Fruit fly (Drosophila melanogaster): ENCODE data around the gene CG1271.
A peak's percentile ranks its signal among the peaks of the same experiment; 100 is the strongest.

CG1271 gene

dm6 chr3L:3077568-3078107, 25.3 kb downstream of the CG1271 start (continued):
- TF ChIP-seq CG5953 (GFP tag; IDR thresholded peaks at IDR 0.05) (0 out of 2 replicates have a peak, but pooled peaks have one; percentile 8), CG17912 (GFP tag; optimal IDR thresholded peaks at IDR 0.05) (peak; percentile 44), CG13424 (tag; optimal IDR thresholded peaks at IDR 0.05) (no peak), kay (GFP tag; optimal IDR thresholded peaks at IDR 0.05) (peak; percentile 45), Ravus (GFP tag; IDR thresholded peaks at IDR 0.05) (no peak), ems (GFP tag; optimal IDR thresholded peaks at IDR 0.05) (peak; percentile 22), vfl (GFP tag; optimal IDR thresholded peaks at IDR 0.05) (peak; percentile 13), CG7357 (GFP tag; IDR thresholded peaks at IDR 0.05) (no peak), CG10321 (GFP tag; IDR thresholded peaks at IDR 0.05) (peak; percentile 36; the same call in 1 of the 2 replicates), Dref (GFP tag; IDR thresholded peaks at IDR 0.05) (peak; percentile 23; the same call in 1 of the 2 replicates), GATAe (GFP tag; conservative IDR thresholded peaks at IDR 0.05) (peak; percentile 49), cg (GFP tag; optimal IDR thresholded peaks at IDR 0.05) (peak; percentile 88), CG13296 (GFP tag; optimal IDR thresholded peaks at IDR 0.05) (peak; percentile 51), CG11247 (GFP tag; IDR thresholded peaks at IDR 0.05) (peak; percentile 57), ash1 (GFP tag; optimal IDR thresholded peaks at IDR 0.05) (peak; percentile 17), Fer1 (GFP tag; optimal IDR thresholded peaks at IDR 0.05) (peak; percentile 76), CG3995 (GFP tag; optimal IDR thresholded peaks at IDR 0.05) (peak; percentile 93), CG12942 (GFP tag; optimal IDR thresholded peaks at IDR 0.05) (no peak), CG12104 (GFP tag; optimal IDR thresholded peaks at IDR 0.05) (no peak), Bdp1 (GFP tag; optimal IDR thresholded peaks at IDR 0.05) (no peak), CG16863 (GFP tag; optimal IDR thresholded peaks at IDR 0.05) (no peak), ranshi (GFP tag; IDR thresholded peaks at IDR 0.05) (peak; percentile 4; the same call in 1 of the 2 replicates), lola (GFP tag; optimal IDR thresholded peaks at IDR 0.05) (peak in 1 of 3 experiments; percentile 31), bigmax (GFP tag; optimal IDR thresholded peaks at IDR 0.05) (peak; percentile 35), CG11093 (GFP tag; IDR thresholded peaks at IDR 0.05) (no peak), Hr78 (GFP tag; optimal IDR thresholded peaks at IDR 0.05) (peak in 1 of 2 experiments; percentile 89), run (tag; optimal IDR thresholded peaks at IDR 0.05) (peak; percentile 23), CG17568 (GFP tag; optimal IDR thresholded peaks at IDR 0.05) (peak; percentile 75), wek (GFP tag; optimal IDR thresholded peaks at IDR 0.05) (peak; percentile 63), scrt (GFP tag; optimal IDR thresholded peaks at IDR 0.05) (peak; percentile 72), sqz (GFP tag; optimal IDR thresholded peaks at IDR 0.05) (peak; percentile 62), ttk (GFP tag; IDR thresholded peaks at IDR 0.05) (0 out of 2 replicates have a peak, but pooled peaks have one; percentile 34), dysf (GFP tag; IDR thresholded peaks at IDR 0.05) (peak; percentile 54; the same call in 1 of the 3 replicates), CG10431 (GFP tag; optimal IDR thresholded peaks at IDR 0.05) (no peak), klu (GFP tag; IDR thresholded peaks at IDR 0.05) (peak; percentile 40; the same call in 1 of the 2 replicates), CG17385 (GFP tag; optimal IDR thresholded peaks at IDR 0.05) (peak; percentile 35), br (optimal IDR thresholded peaks at IDR 0.05) (no peak), Hmr (GFP tag; optimal IDR thresholded peaks at IDR 0.05) (peak; percentile 63), fd96Cb (tag; optimal IDR thresholded peaks at IDR 0.05) (no peak), eve (GFP tag; optimal IDR thresholded peaks at IDR 0.05) (peak in 1 of 2 experiments; percentile 51), CG17802 (tag; optimal IDR thresholded peaks at IDR 0.05) (no peak), CG13624 (GFP tag; optimal IDR thresholded peaks at IDR 0.05) (peak; percentile 23), Mes4 (GFP tag; optimal IDR thresholded peaks at IDR 0.05) (peak; percentile 7), CG12071 (GFP tag; optimal IDR thresholded peaks at IDR 0.05) (peak; percentile 26), ftz-f1 (GFP tag; optimal IDR thresholded peaks at IDR 0.05) (peak; percentile 63), kah (GFP tag; optimal IDR thresholded peaks at IDR 0.05) (peak; percentile 10), CG18011 (GFP tag; optimal IDR thresholded peaks at IDR 0.05) (peak; percentile 2), chinmo (GFP tag; IDR thresholded peaks at IDR 0.05; ENCODE audit: partially characterized antibody) (peak; percentile 98), tin (GFP tag; optimal IDR thresholded peaks at IDR 0.05) (no peak), CG4424 (GFP tag; optimal IDR thresholded peaks at IDR 0.05) (no peak)
